Worm (Caenorhabditis elegans) whole organism, L4 larva: Measurements from ENCODE around the gene F11G11.13.

Experiments used
- F26F4.8 ChIP-seq: fragments of 200-800 bp; sonication (Bioruptor generic); conservative IDR thresholded peaks from 2 replicates; pipeline ENCODE4 v1.3.6; 2022; ENCODE audit warnings: missing genetic modification characterization, missing compliant biosample characterization
- F37D6.2 ChIP-seq: sonication (generic microtip); optimal IDR thresholded peaks from 2 replicates; lab custom pipeline; 2016; ENCODE audit warnings: mild to moderate bottlenecking, missing genetic modification characterization, missing compliant biosample characterization
- ama-1 ChIP-seq: fragments of 150-350 bp; optimal IDR thresholded peaks from 2 replicates; lab custom pipeline; 2014; ENCODE audit warnings: inconsistent platforms, mixed read lengths
- mdl-1 ChIP-seq, 2 experiments: fragments of 150-350 bp in 1 of 2; sonication (generic microtip) in 1 of 2; optimal IDR thresholded peaks; 2 replicates each; lab custom pipeline; 2014 to 2017; ENCODE audit warnings: missing biosample characterization in 2 of 2, missing genetic modification characterization in 2 of 2
- nhr-237 ChIP-seq: sonication (generic microtip); optimal IDR thresholded peaks from 2 replicates; lab custom pipeline; 2017; ENCODE audit warnings: missing biosample characterization, missing genetic modification characterization

ce11 chrII:4854761-4855160, 21.2 kb downstream of the F11G11.13 start:
- TF ChIP-seq nhr-237 (tag; lab: Kevin White, UChicago) (no peak), F26F4.8 (GFP tag; lab: Robert Waterston, UW) (no peak), mdl-1 (tag; optimal IDR thresholded peaks at IDR 0.05; lab: Kevin White, UChicago) (no peak), F37D6.2 (no peak), ama-1 (lab: Kevin White, UChicago) (no peak)
